Worm (Caenorhabditis elegans) whole organism, L2 larva: ENCODE results near the gene Y55F3AR.2.
A peak's percentile ranks its signal among the peaks of the same experiment; 100 is the strongest.

ENCODE experiments used
- alr-1 ChIP-seq: fragments of 150-350 bp; optimal IDR thresholded peaks from 2 replicates; lab custom pipeline; 2014; ENCODE audit warnings: missing biosample characterization, missing genetic modification characterization
- ama-1 ChIP-seq: fragments of 150-350 bp; optimal IDR thresholded peaks from 2 replicates; lab custom pipeline; 2018; ENCODE audit warnings: inconsistent platforms
- egl-27 ChIP-seq: sonication (generic microtip); optimal IDR thresholded peaks from 3 replicates; lab custom pipeline; 2017; ENCODE audit warnings: missing biosample characterization, missing genetic modification reagents, missing genetic modification characterization
- lin-11 ChIP-seq: fragments of 150-350 bp; sonication (generic microtip); optimal IDR thresholded peaks from 2 replicates; lab custom pipeline; 2014; ENCODE audit warnings: missing biosample characterization, missing genetic modification characterization, inconsistent platforms, mixed read lengths
- lsy-2 ChIP-seq, 2 experiments: fragments of 150-350 bp in 1 of 2; sonication (generic microtip) in 1 of 2; optimal IDR thresholded peaks; 2 replicates each; lab custom pipeline; 2014 to 2017; ENCODE audit warnings: missing biosample characterization in 2 of 2, missing genetic modification characterization in 2 of 2
- mab-5 ChIP-seq: fragments of 150-350 bp; optimal IDR thresholded peaks from 2 replicates; lab custom pipeline; 2014; ENCODE audit warnings: missing biosample characterization, missing genetic modification characterization
- nhr-10 ChIP-seq: sonication (generic microtip); optimal IDR thresholded peaks from 2 replicates; lab custom pipeline; 2017; ENCODE audit warnings: missing biosample characterization, missing genetic modification characterization
- nhr-11 ChIP-seq: fragments of 150-350 bp; optimal IDR thresholded peaks from 2 replicates; lab custom pipeline; 2014; ENCODE audit warnings: missing biosample characterization, missing genetic modification characterization
- nhr-12 ChIP-seq: fragments of 150-350 bp; optimal IDR thresholded peaks from 2 replicates; lab custom pipeline; 2014; ENCODE audit warnings: missing biosample characterization, missing genetic modification characterization
- nhr-237 ChIP-seq: fragments of 150-350 bp; optimal IDR thresholded peaks from 2 replicates; lab custom pipeline; 2014; ENCODE audit warnings: missing biosample characterization, missing genetic modification characterization
- nhr-77 ChIP-seq: fragments of 150-350 bp; optimal IDR thresholded peaks from 2 replicates; lab custom pipeline; 2014; ENCODE audit warnings: missing biosample characterization, missing genetic modification characterization
- peb-1 ChIP-seq: fragments of 150-350 bp; optimal IDR thresholded peaks from 2 replicates; lab custom pipeline; 2014; ENCODE audit warnings: missing biosample characterization, missing genetic modification characterization
- skn-1 ChIP-seq: sonication (generic microtip); optimal IDR thresholded peaks from 2 replicates; lab custom pipeline; 2017; ENCODE audit warnings: missing biosample characterization, missing genetic modification characterization
- unc-55 ChIP-seq: fragments of 150-350 bp; sonication (generic microtip); optimal IDR thresholded peaks from 3 replicates; lab custom pipeline; 2014; ENCODE audit warnings: missing biosample characterization, missing genetic modification reagents, missing genetic modification characterization

DNA sequence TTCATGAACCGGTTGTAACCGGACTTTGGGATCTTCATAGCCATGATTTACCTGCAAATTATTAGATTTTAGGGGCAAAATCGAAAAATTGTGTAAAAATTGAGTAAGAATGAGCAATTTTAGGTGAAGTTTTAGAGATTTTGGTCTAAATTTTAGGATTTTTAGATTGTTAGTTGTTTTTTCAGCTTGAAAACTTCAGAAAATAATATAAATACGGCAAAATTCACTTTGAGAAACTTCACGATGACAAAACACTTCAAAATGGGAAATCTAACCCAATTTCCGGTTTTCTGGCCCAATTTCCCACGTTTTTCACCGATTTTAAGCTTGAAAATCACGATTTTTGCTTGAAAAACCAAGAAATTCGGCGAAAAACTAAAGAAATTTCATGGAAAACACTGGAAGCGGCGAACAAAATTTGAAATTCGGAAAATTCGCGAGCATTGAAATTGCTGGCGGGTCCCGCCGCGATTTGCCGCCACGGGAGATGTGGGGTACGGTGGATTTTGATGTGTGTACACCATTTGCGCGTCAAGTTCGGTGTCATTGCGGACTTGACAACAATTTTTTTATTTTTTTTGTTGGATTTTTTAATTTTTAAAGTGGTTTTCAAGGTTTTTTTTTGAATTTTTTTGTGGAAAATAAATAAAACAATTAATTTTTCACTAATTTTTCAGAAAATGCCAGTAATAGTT lies at the start of gene Y55F3AR.2, which contains the start of gene cct-8:
- TF ChIP-seq nhr-10 (tag; lab: Kevin White, UChicago): peak; percentile 92
- no peak for TF ChIP-seq alr-1 (tag; lab: Kevin White, UChicago)
- TF ChIP-seq skn-1: peak; percentile 77
- peak; percentile 100 for TF ChIP-seq lsy-2 (tag; optimal IDR thresholded peaks at IDR 0.05; lab: Kevin White, UChicago)
- TF ChIP-seq nhr-12 (tag; lab: Kevin White, UChicago): peak; percentile 49
- peak; percentile 65 for TF ChIP-seq nhr-77 (tag; lab: Kevin White, UChicago)
- TF ChIP-seq peb-1: no peak
- TF ChIP-seq lin-11 (tag; lab: Kevin White, UChicago): peak; percentile 99
- no peak for TF ChIP-seq nhr-11 (tag; lab: Kevin White, UChicago)
- peak; percentile 97 for TF ChIP-seq mab-5
- TF ChIP-seq nhr-237: peak; percentile 82
- peak; percentile 66 for TF ChIP-seq ama-1
- TF ChIP-seq egl-27 (tag; lab: Kevin White, UChicago): peak; percentile 92
- TF ChIP-seq unc-55 (GFP tag; lab: Kevin White, UChicago): peak; percentile 99
